Fruit fly (Drosophila melanogaster): ENCODE measurements around the gene CG43168.

Gene CG43168

DNA sequence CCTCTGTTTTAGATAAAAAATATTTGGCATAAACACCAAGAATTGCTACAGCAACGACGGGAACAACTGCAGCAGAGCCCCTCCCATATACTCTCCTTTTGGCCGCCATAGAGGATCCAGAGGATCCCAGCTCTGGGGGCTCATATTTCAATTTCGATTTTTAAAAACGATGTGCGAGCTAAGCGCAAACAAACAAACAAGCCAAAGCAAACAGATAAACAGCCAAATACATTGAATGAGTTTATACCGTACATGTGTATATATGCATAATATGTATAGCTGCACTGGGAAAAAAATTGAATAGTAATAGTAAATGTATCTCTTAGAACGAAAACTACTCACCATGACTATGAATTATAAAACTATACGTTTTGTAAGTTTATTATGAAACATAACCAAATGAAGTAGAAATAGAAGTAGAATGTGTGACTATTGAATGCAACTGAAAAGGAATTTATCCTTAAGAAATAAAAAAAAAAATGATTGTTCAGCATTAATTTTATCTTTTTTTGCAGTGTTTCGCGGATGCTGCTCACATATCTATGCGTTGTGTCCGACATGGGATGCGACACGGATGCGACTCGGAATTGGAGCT, 36.5 kb downstream of the CG43168 start (continued):
- TF ChIP-seq Hr78 (GFP tag; optimal IDR thresholded peaks at IDR 0.05) (no peak), sv (GFP tag; optimal IDR thresholded peaks at IDR 0.05) (no peak), Hr83 (GFP tag; optimal IDR thresholded peaks at IDR 0.05; ENCODE audit: poor library complexity, severe bottlenecking) (no peak), dsf (GFP tag; optimal IDR thresholded peaks at IDR 0.05; ENCODE audit: borderline replicate concordance) (no peak), dl (GFP tag; optimal IDR thresholded peaks at IDR 0.05; ENCODE audit: insufficient read depth in 1 of 2, partially characterized antibody in 2 of 2) (no peak), h (GFP tag; optimal IDR thresholded peaks at IDR 0.05) (peak; percentile 20), brk (GFP tag; optimal IDR thresholded peaks at IDR 0.05) (no peak), ey (GFP tag; optimal IDR thresholded peaks at IDR 0.05) (peak; percentile 26), sage (GFP tag; optimal IDR thresholded peaks at IDR 0.05) (no peak), lola (GFP tag; optimal IDR thresholded peaks at IDR 0.05) (no peak), OdsH (GFP tag; optimal IDR thresholded peaks at IDR 0.05) (peak; percentile 10), tai (GFP tag; optimal IDR thresholded peaks at IDR 0.05) (no peak), CrebA (GFP tag; optimal IDR thresholded peaks at IDR 0.05; ENCODE audit: borderline replicate concordance) (no peak)

dm6 chr3L:6315693-6316092, 40.1 kb downstream of the CG43168 start:
- TF ChIP-seq lola (GFP tag; optimal IDR thresholded peaks at IDR 0.05): no peak
- TF ChIP-seq HLH106 (tag; optimal IDR thresholded peaks at IDR 0.05): no peak
- TF ChIP-seq brk (GFP tag; optimal IDR thresholded peaks at IDR 0.05): no peak
- no peak for TF ChIP-seq Sp1 (GFP tag; optimal IDR thresholded peaks at IDR 0.05)
- no peak for TF ChIP-seq woc (GFP tag; optimal IDR thresholded peaks at IDR 0.05)
- no peak for TF ChIP-seq Hr78 (GFP tag; optimal IDR thresholded peaks at IDR 0.05)
- no peak for TF ChIP-seq Mio (GFP tag; optimal IDR thresholded peaks at IDR 0.05)
- no peak for TF ChIP-seq GATAd (GFP tag; optimal IDR thresholded peaks at IDR 0.05)
- TF ChIP-seq Dif (GFP tag; optimal IDR thresholded peaks at IDR 0.05; ENCODE audit: partially characterized antibody): no peak
- TF ChIP-seq ey (GFP tag; optimal IDR thresholded peaks at IDR 0.05): no peak

DNA sequence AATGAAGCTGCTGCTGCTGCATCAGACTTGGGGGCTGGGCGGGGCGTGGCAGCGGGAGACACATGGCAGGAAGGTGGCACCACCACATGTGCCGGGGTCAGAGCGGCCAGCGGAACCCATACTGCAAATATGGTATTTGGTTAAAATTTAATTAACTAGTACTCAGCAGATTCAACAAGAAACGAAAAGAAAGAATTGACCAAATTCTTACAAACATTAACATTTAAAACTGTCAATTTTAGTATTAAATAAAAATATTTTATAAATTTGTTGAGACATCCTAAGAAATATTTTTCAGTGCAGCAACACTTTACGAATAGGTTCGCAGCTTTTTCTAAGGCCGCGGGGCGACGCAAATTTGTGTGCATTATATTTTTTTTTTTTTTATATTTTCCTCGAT, 41.9 kb downstream of the CG43168 start:
- no peak for TF ChIP-seq CrebA (GFP tag; optimal IDR thresholded peaks at IDR 0.05; ENCODE audit: borderline replicate concordance)
- no peak for TF ChIP-seq usp (GFP tag; optimal IDR thresholded peaks at IDR 0.05)
- TF ChIP-seq N (GFP tag; optimal IDR thresholded peaks at IDR 0.05): no peak

dm6 chr3L:6320311-6320710, 44.7 kb downstream of the CG43168 start, which contains the start of gene Or65a:
Gene Or65a (plus strand): TSS chr3L:6320611.
- TF ChIP-seq OdsH (GFP tag; optimal IDR thresholded peaks at IDR 0.05): no peak

DNA sequence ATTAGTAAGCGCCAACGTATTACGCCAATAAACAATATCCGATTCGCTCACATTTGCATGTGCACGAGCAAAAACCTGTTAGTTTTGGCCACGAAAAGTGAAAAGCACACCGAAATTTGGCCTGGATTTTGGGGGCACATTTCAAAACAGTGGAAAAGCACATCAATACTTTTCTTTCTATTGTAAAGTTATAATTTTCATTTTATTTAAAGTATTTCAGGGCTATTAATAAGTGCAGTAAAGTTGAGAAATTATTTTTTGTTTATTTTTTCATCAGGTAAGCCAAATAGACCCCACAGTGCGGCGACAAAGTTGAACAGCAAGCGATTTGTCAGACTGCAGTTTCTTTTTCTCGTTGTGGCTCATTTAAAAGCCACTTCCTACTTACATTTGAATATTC, 47.1 kb downstream of the CG43168 start:
- TF ChIP-seq CG32264 (GFP tag; optimal IDR thresholded peaks at IDR 0.05) (no peak), h (GFP tag; optimal IDR thresholded peaks at IDR 0.05) (no peak), Jra (GFP tag; optimal IDR thresholded peaks at IDR 0.05) (no peak), br (GFP tag; optimal IDR thresholded peaks at IDR 0.05) (no peak), Sp1 (GFP tag; optimal IDR thresholded peaks at IDR 0.05) (no peak), HLH106 (tag; optimal IDR thresholded peaks at IDR 0.05) (no peak), CrebA (GFP tag; optimal IDR thresholded peaks at IDR 0.05; ENCODE audit: borderline replicate concordance) (no peak), tai (GFP tag; optimal IDR thresholded peaks at IDR 0.05) (no peak), usp (GFP tag; optimal IDR thresholded peaks at IDR 0.05) (no peak), ey (GFP tag; optimal IDR thresholded peaks at IDR 0.05) (no peak), psq (GFP tag; optimal IDR thresholded peaks at IDR 0.05) (no peak)

DNA sequence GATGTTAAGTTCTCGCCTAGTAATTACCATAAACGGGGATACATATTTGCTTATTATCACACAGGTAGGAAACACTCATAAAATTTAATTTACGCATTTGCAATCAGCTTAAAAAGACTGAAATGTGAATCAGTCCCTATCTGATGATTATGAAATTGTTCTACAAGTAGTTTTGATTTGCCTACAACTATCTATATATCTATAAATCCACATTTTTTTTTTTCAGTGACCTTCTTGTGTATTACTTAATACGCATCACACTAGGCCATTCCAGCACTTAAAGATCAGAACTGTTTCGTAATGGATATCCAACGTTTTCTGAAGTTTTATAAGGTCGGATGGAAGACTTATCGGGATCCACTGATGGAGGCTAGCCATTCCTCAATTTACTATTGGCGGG, 49.7 kb downstream of the CG43168 start, which contains the start of gene Or65b:
Gene Or65b (plus strand): TSS at position 301 of the 400 bp plus-strand sequence.
- TF ChIP-seq dmrt93B (GFP tag; optimal IDR thresholded peaks at IDR 0.05): no peak
- TF ChIP-seq Vsx2 (GFP tag; optimal IDR thresholded peaks at IDR 0.05; ENCODE audit: partially characterized antibody): no peak
- TF ChIP-seq dsf (GFP tag; optimal IDR thresholded peaks at IDR 0.05; ENCODE audit: borderline replicate concordance): no peak

Data from whole organism, wandering third instar larva.